Worm (Caenorhabditis elegans): ENCODE measurements around the gene haf-1.

- TF ChIP-seq fos-1 (tag; optimal IDR thresholded peaks at IDR 0.05) (no peak), unc-62 (GFP tag; optimal IDR thresholded peaks at IDR 0.05) (no peak), snpc-4 (tag; optimal IDR thresholded peaks at IDR 0.05) (no peak), nhr-77 (tag; optimal IDR thresholded peaks at IDR 0.05) (no peak), nhr-12 (tag; optimal IDR thresholded peaks at IDR 0.05) (no peak), ztf-11 (tag; optimal IDR thresholded peaks at IDR 0.05) (no peak)
Observed at ce11 chrIV:17382029-17382428, 5.8 kb downstream of the haf-1 start, which contains the start of gene C30H6.8.
